Worm (Caenorhabditis elegans) whole organism, mixed stage, embryonic: ENCODE data around the gene F13B12.2.

Experiments
- bed-3 ChIP-seq: fragments of 200-800 bp; sonication (Bioruptor generic); optimal IDR thresholded peaks from 3 replicates; lab custom pipeline; 2018; ENCODE audit warnings: mild to moderate bottlenecking, missing genetic modification characterization, moderate library complexity, missing compliant biosample characterization
- blmp-1 ChIP-seq: fragments of 150-350 bp; optimal IDR thresholded peaks from 2 replicates; lab custom pipeline; 2014; ENCODE audit warnings: missing biosample characterization, missing genetic modification characterization
- ceh-39 ChIP-seq: fragments of 150-350 bp; optimal IDR thresholded peaks from 2 replicates; lab custom pipeline; 2014; ENCODE audit warnings: missing biosample characterization, missing genetic modification characterization
- ceh-43 ChIP-seq: fragments of 200-800 bp; sonication (Bioruptor generic); optimal IDR thresholded peaks from 2 replicates; lab custom pipeline; 2018; ENCODE audit warnings: mild to moderate bottlenecking, missing genetic modification characterization, moderate library complexity, missing compliant biosample characterization
- ceh-83 ChIP-seq: fragments of 200-800 bp; sonication (Bioruptor generic); optimal IDR thresholded peaks from 2 replicates; lab custom pipeline; 2018; ENCODE audit warnings: mild to moderate bottlenecking, missing genetic modification characterization, missing compliant biosample characterization
- cnd-1 ChIP-seq: fragments of 200-800 bp; sonication (Bioruptor generic); optimal IDR thresholded peaks from 2 replicates; lab custom pipeline; 2018; ENCODE audit warnings: mild to moderate bottlenecking, missing genetic modification characterization, missing compliant biosample characterization
- drap-1 ChIP-seq: fragments of 200-800 bp; sonication (Bioruptor generic); optimal IDR thresholded peaks from 3 replicates; lab custom pipeline; 2018; ENCODE audit warnings: mild to moderate bottlenecking, missing genetic modification characterization, missing compliant biosample characterization
- elt-3 ChIP-seq: fragments of 150-350 bp; optimal IDR thresholded peaks from 2 replicates; lab custom pipeline; 2014; ENCODE audit warnings: missing biosample characterization, missing genetic modification characterization
- flh-1 ChIP-seq: fragments of 200-800 bp; sonication (Bioruptor generic); optimal IDR thresholded peaks from 2 replicates; lab custom pipeline; 2018; ENCODE audit warnings: mild to moderate bottlenecking, missing genetic modification characterization, moderate library complexity, missing compliant biosample characterization
- ham-2 ChIP-seq: fragments of 200-800 bp; sonication (Bioruptor generic); optimal IDR thresholded peaks from 2 replicates; lab custom pipeline; 2018; ENCODE audit warnings: mild to moderate bottlenecking, missing genetic modification characterization, missing compliant biosample characterization
- hlh-1 ChIP-seq: fragments of 150-350 bp; optimal IDR thresholded peaks from 2 replicates; lab custom pipeline; 2014; ENCODE audit warnings: missing biosample characterization, missing genetic modification reagents, missing genetic modification characterization
- lin-13 ChIP-seq: fragments of 150-350 bp; optimal IDR thresholded peaks from 2 replicates; lab custom pipeline; 2014; ENCODE audit warnings: missing biosample characterization, missing genetic modification characterization
- lin-32 ChIP-seq: fragments of 200-800 bp; sonication (Bioruptor generic); optimal IDR thresholded peaks from 2 replicates; lab custom pipeline; 2018; ENCODE audit warnings: mild to moderate bottlenecking, missing genetic modification characterization, missing compliant biosample characterization
- lsy-2 ChIP-seq: fragments of 150-350 bp; optimal IDR thresholded peaks from 2 replicates; lab custom pipeline; 2014; ENCODE audit warnings: missing biosample characterization, missing genetic modification characterization
- mab-5 ChIP-seq: fragments of 150-350 bp; optimal IDR thresholded peaks from 2 replicates; lab custom pipeline; 2014; ENCODE audit warnings: missing biosample characterization, missing genetic modification characterization
- mep-1 ChIP-seq: fragments of 150-350 bp; optimal IDR thresholded peaks from 2 replicates; lab custom pipeline; 2017; ENCODE audit warnings: missing biosample characterization, missing genetic modification reagents, missing genetic modification characterization, inconsistent platforms
- mls-2 ChIP-seq: sonication (generic microtip); optimal IDR thresholded peaks from 2 replicates; lab custom pipeline; 2016; ENCODE audit warnings: mild to moderate bottlenecking, missing genetic modification characterization, moderate library complexity, missing compliant biosample characterization
- nhr-12 ChIP-seq: fragments of 150-350 bp; optimal IDR thresholded peaks from 2 replicates; lab custom pipeline; 2014; ENCODE audit warnings: missing biosample characterization, missing genetic modification characterization
- nhr-2 ChIP-seq: fragments of 150-350 bp; optimal IDR thresholded peaks from 2 replicates; lab custom pipeline; 2014; ENCODE audit warnings: missing biosample characterization, missing genetic modification characterization
- nhr-237 ChIP-seq: fragments of 150-350 bp; optimal IDR thresholded peaks from 2 replicates; lab custom pipeline; 2014; ENCODE audit warnings: missing biosample characterization, missing genetic modification characterization
- nhr-28 ChIP-seq: fragments of 150-350 bp; optimal IDR thresholded peaks from 2 replicates; lab custom pipeline; 2014; ENCODE audit warnings: missing biosample characterization, missing genetic modification characterization
- nhr-76 ChIP-seq: sonication (generic microtip); optimal IDR thresholded peaks from 2 replicates; lab custom pipeline; 2017; ENCODE audit warnings: missing biosample characterization, missing genetic modification characterization
- pha-4 ChIP-seq: fragments of 150-350 bp; optimal IDR thresholded peaks from 2 replicates; lab custom pipeline; 2018; ENCODE audit warnings: missing biosample characterization, missing genetic modification reagents, missing genetic modification characterization
- sem-2 ChIP-seq: fragments of 200-800 bp; sonication (Bioruptor generic); optimal IDR thresholded peaks from 2 replicates; lab custom pipeline; 2018; ENCODE audit warnings: mild to moderate bottlenecking, missing genetic modification characterization, missing compliant biosample characterization
- snpc-4 ChIP-seq: fragments of 150-350 bp; optimal IDR thresholded peaks from 2 replicates; lab custom pipeline; 2014; ENCODE audit warnings: missing biosample characterization, missing genetic modification characterization
- tbx-8 ChIP-seq: fragments of 200-800 bp; sonication (Bioruptor generic); optimal IDR thresholded peaks from 2 replicates; lab custom pipeline; 2018; ENCODE audit warnings: mild to moderate bottlenecking, missing genetic modification characterization, moderate library complexity, missing compliant biosample characterization
- unc-120 ChIP-seq: sonication (generic microtip); optimal IDR thresholded peaks from 2 replicates; lab custom pipeline; 2017; ENCODE audit warnings: missing genetic modification characterization, missing compliant biosample characterization; ENCODE audit not compliant: poor library complexity, severe bottlenecking
- unc-39 ChIP-seq: fragments of 150-350 bp; optimal IDR thresholded peaks from 2 replicates; lab custom pipeline; 2014; ENCODE audit warnings: missing biosample characterization, missing genetic modification characterization
- unc-62 ChIP-seq: fragments of 150-350 bp; optimal IDR thresholded peaks from 2 replicates; lab custom pipeline; 2014; ENCODE audit warnings: missing biosample characterization, missing genetic modification reagents, missing genetic modification characterization
- zip-8 ChIP-seq: fragments of 150-350 bp; optimal IDR thresholded peaks from 2 replicates; lab custom pipeline; 2014; ENCODE audit warnings: missing biosample characterization, missing genetic modification characterization

F13B12.2 gene

ce11 chrIV:10463127-10463526 is 34.2 kb upstream of the F13B12.2 start:
- no peak for TF ChIP-seq unc-120 (tag; lab: Kevin White, UChicago)

- TF ChIP-seq flh-1 (GFP tag; lab: Kevin White, UChicago) = no peak
- TF ChIP-seq nhr-28 = no peak
- TF ChIP-seq tbx-8 (GFP tag; lab: Kevin White, UChicago) = no peak
- no peak for TF ChIP-seq unc-62 (GFP tag; lab: Kevin White, UChicago)
Observed at ce11 chrIV:10462608-10463007, 33.7 kb upstream of the F13B12.2 start.

- TF ChIP-seq tbx-8 (GFP tag; lab: Kevin White, UChicago) = no peak
Observed at ce11 chrIV:10461767-10462166, 32.8 kb upstream of the F13B12.2 start, which contains the start of gene mec-3. Gene mec-3 (minus strand): TSS chrIV:10461867.

ce11 chrIV:10457137-10457536 is 28.2 kb upstream of the F13B12.2 start, which contains the start of gene srb-17:
Gene srb-17 (minus strand): TSS chrIV:10457237.
- TF ChIP-seq mep-1 (tag; lab: Kevin White, UChicago) (no peak), zip-8 (tag; lab: Kevin White, UChicago) (no peak), nhr-237 (tag; lab: Kevin White, UChicago) (no peak), lin-32 (GFP tag; lab: Kevin White, UChicago) (no peak), blmp-1 (tag; lab: Kevin White, UChicago) (no peak), mab-5 (tag; lab: Kevin White, UChicago) (no peak), lsy-2 (tag; lab: Kevin White, UChicago) (no peak), flh-1 (GFP tag; lab: Kevin White, UChicago) (no peak), cnd-1 (tag; lab: Kevin White, UChicago) (no peak), ceh-39 (tag; lab: Kevin White, UChicago) (no peak), elt-3 (no peak)

- no peak for TF ChIP-seq ham-2
- no peak for TF ChIP-seq nhr-12 (tag; lab: Kevin White, UChicago)
- no peak for TF ChIP-seq sem-2 (GFP tag; lab: Kevin White, UChicago)
- no peak for TF ChIP-seq unc-39
- no peak for TF ChIP-seq tbx-8 (GFP tag; lab: Kevin White, UChicago)
- no peak for TF ChIP-seq bed-3 (GFP tag; lab: Kevin White, UChicago)
- no peak for TF ChIP-seq mep-1 (tag; lab: Kevin White, UChicago)
- TF ChIP-seq drap-1 = no peak
- no peak for TF ChIP-seq lsy-2 (tag; lab: Kevin White, UChicago)
- no peak for TF ChIP-seq hlh-1 (tag; lab: Kevin White, UChicago)
- no peak for TF ChIP-seq nhr-2 (tag; lab: Kevin White, UChicago)
- no peak for TF ChIP-seq ceh-43
- TF ChIP-seq nhr-76 (tag; lab: Kevin White, UChicago) = no peak
- no peak for TF ChIP-seq pha-4 (tag; lab: Kevin White, UChicago)
- TF ChIP-seq ceh-83 (GFP tag; lab: Kevin White, UChicago) = no peak
- TF ChIP-seq snpc-4 (tag; lab: Kevin White, UChicago) = no peak
- TF ChIP-seq blmp-1 (tag; lab: Kevin White, UChicago) = no peak
Observed at ce11 chrIV:10453001-10453400, 24.1 kb upstream of the F13B12.2 start, which contains the start of gene F01D4.8. Gene F01D4.8 (minus strand): TSS chrIV:10453101.

ce11 chrIV:10449799-10450198 is 20.9 kb upstream of the F13B12.2 start, which contains the start of gene F13B12.4:
Gene F13B12.4 (minus strand): TSS chrIV:10449899.
- TF ChIP-seq drap-1 (no peak), lsy-2 (tag; lab: Kevin White, UChicago) (no peak), nhr-76 (tag; lab: Kevin White, UChicago) (no peak), lin-13 (tag; lab: Kevin White, UChicago) (no peak), ham-2 (no peak), nhr-237 (tag; lab: Kevin White, UChicago) (no peak), mls-2 (tag; lab: Kevin White, UChicago) (no peak), ceh-43 (no peak), blmp-1 (tag; lab: Kevin White, UChicago) (no peak), unc-62 (GFP tag; lab: Kevin White, UChicago) (no peak), tbx-8 (GFP tag; lab: Kevin White, UChicago) (no peak), mab-5 (tag; lab: Kevin White, UChicago) (no peak), nhr-2 (tag; lab: Kevin White, UChicago) (no peak), cnd-1 (tag; lab: Kevin White, UChicago) (no peak), hlh-1 (tag; lab: Kevin White, UChicago) (no peak), sem-2 (GFP tag; lab: Kevin White, UChicago) (no peak), lin-32 (GFP tag; lab: Kevin White, UChicago) (no peak)
